Worm (Caenorhabditis elegans): ENCODE data around the gene asg-2.
A peak's percentile ranks its signal among the peaks of the same experiment; 100 is the strongest.
"Not testable (repeated sequence)": the region's sequence is repeated elsewhere in the genome, so short reads cannot be mapped to it uniquely, and the experiment has no call there.

Gene asg-2

ce11 chrX:6877436-6877835, 36.4 kb downstream of the asg-2 start, which contains the start of gene col-173:
col-173 (minus strand) TSS chrX:6877536.
- TF ChIP-seq fkh-10 (GFP tag; optimal IDR thresholded peaks at IDR 0.05), result no peak
- TF ChIP-seq syd-9 (tag; optimal IDR thresholded peaks at IDR 0.05), result no peak
- no peak for TF ChIP-seq ref-2 (tag; optimal IDR thresholded peaks at IDR 0.05)
- no peak for TF ChIP-seq hlh-8 (tag; optimal IDR thresholded peaks at IDR 0.05)
- no peak for TF ChIP-seq nhr-11 (tag; optimal IDR thresholded peaks at IDR 0.05)
- no peak for TF ChIP-seq pha-4 (tag; optimal IDR thresholded peaks at IDR 0.05)
- TF ChIP-seq pha-2 (tag; optimal IDR thresholded peaks at IDR 0.05), result no peak
- no peak for TF ChIP-seq dve-1 (tag; optimal IDR thresholded peaks at IDR 0.05)

ce11 chrX:6881795-6882194, 40.7 kb downstream of the asg-2 start, which contains the start of gene F41C6.6:
F41C6.6 (minus strand) TSS chrX:6881895.
- not testable (repeated sequence) for TF ChIP-seq T23F11.4 (GFP tag; optimal IDR thresholded peaks at IDR 0.05); ref-2 (tag; optimal IDR thresholded peaks at IDR 0.05); fkh-6 (tag; optimal IDR thresholded peaks at IDR 0.05)

- TF ChIP-seq lim-6 (tag; optimal IDR thresholded peaks at IDR 0.05) (no peak), elt-2 (tag; optimal IDR thresholded peaks at IDR 0.05) (no peak), hlh-13 (GFP tag; optimal IDR thresholded peaks at IDR 0.05) (no peak), dmd-4 (tag; optimal IDR thresholded peaks at IDR 0.05; ENCODE audit: borderline replicate concordance) (no peak), ama-1 (optimal IDR thresholded peaks at IDR 0.05) (no peak), ref-2 (tag; optimal IDR thresholded peaks at IDR 0.05) (no peak), unc-42 (tag; optimal IDR thresholded peaks at IDR 0.05) (no peak)
These were observed 43.4 kb downstream of the asg-2 start for ce11 chrX:6884439-6884838.

- TF ChIP-seq ttx-3 (tag; optimal IDR thresholded peaks at IDR 0.05), result no peak
- no peak for TF ChIP-seq pha-4 (tag; optimal IDR thresholded peaks at IDR 0.05)
- TF ChIP-seq F13H6.1 (tag; optimal IDR thresholded peaks at IDR 0.05), result no peak
- no peak for TF ChIP-seq ztf-16 (tag; optimal IDR thresholded peaks at IDR 0.05)
- TF ChIP-seq ceh-45 (GFP tag; IDR thresholded peaks at IDR 0.05), result no peak
- no peak for TF ChIP-seq ets-4 (tag; optimal IDR thresholded peaks at IDR 0.05)
- TF ChIP-seq elt-2 (tag; optimal IDR thresholded peaks at IDR 0.05), result peak; percentile 25
- no peak for TF ChIP-seq unc-55 (GFP tag; optimal IDR thresholded peaks at IDR 0.05)
These were observed 44.3 kb downstream of the asg-2 start, which contains the start of gene F41C6.7 for ce11 chrX:6885227-6885853. F41C6.7 (minus strand) TSS chrX:6885277.

- TF ChIP-seq mec-3 (tag; optimal IDR thresholded peaks at IDR 0.05; ENCODE audit: borderline replicate concordance) (no peak), ama-1 (optimal IDR thresholded peaks at IDR 0.05) (no peak), rnt-1 (tag; optimal IDR thresholded peaks at IDR 0.05) (no peak), ceh-14 (tag; optimal IDR thresholded peaks at IDR 0.05) (no peak)
These were observed 47.1 kb downstream of the asg-2 start for ce11 chrX:6888208-6888607.

ce11 chrX:6889374-6889773, 48.3 kb downstream of the asg-2 start, which contains the start of gene unc-6:
unc-6 (plus strand) TSS chrX:6889674.
- TF ChIP-seq unc-86 (tag; optimal IDR thresholded peaks at IDR 0.05), result no peak
- TF ChIP-seq pag-3 (tag; optimal IDR thresholded peaks at IDR 0.05; ENCODE audit: borderline replicate concordance), result no peak
- no peak for TF ChIP-seq ceh-14 (tag; optimal IDR thresholded peaks at IDR 0.05)
- TF ChIP-seq ets-4 (tag; optimal IDR thresholded peaks at IDR 0.05), result no peak
- TF ChIP-seq K09A11.1 (tag; optimal IDR thresholded peaks at IDR 0.05; ENCODE audit: insufficient read depth), result no peak
- TF ChIP-seq F13H6.1 (tag; optimal IDR thresholded peaks at IDR 0.05), result no peak
- TF ChIP-seq ahr-1 (tag; optimal IDR thresholded peaks at IDR 0.05), result no peak
- TF ChIP-seq nfya-1 (tag; optimal IDR thresholded peaks at IDR 0.05), result no peak
- no peak for TF ChIP-seq C38D4.7 (GFP tag; optimal IDR thresholded peaks at IDR 0.05)

All from whole organism, late embryonic.